Worm (Caenorhabditis elegans): ENCODE data around the gene Y75B8A.23.
A peak's percentile ranks its signal among the peaks of the same experiment; 100 is the strongest.

Gene Y75B8A.23

DNA sequence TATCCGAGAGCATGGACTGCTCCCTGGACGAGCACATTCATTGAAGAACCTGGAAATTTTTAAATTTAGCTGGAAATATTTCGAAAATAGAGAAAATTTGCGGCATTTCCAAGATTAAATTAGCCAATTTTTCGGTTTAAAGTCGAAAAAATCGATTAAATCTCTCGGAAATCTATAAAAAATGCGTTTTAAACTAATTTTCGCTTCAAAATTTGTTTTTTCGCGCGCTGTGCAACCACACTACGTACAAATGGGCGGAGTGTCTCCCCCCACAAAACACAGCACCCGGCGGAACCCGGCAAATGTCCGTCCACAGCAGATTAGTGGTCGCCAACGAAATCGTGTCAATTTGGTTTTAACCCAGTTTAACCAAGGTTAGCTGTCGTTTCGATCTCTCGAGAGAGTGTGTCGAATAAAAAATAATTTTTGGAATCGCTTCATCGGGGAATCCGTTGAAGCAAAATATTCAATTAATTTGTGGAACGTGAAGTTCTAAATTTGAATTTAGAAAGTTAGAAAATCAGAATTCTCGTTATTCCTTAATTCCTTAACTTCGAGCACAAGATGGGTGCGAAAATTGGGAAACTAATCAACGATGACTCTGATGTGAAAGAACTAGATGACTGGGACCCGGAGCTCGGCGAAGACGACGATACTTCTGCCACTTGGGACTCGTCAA is at the start of gene Y75B8A.23, which contains the start of gene tim-1:
Y75B8A.23 (plus strand) TSS at position 547 of the 679 bp plus-strand sequence.
tim-1 (minus strand) TSS at position 51 of the 679 bp plus-strand sequence.
- no peak for TF ChIP-seq flh-1 (GFP tag; optimal IDR thresholded peaks at IDR 0.05)
- no peak for TF ChIP-seq nhr-76 (tag; optimal IDR thresholded peaks at IDR 0.05)
- peak; percentile 90 for TF ChIP-seq lin-13 (tag; optimal IDR thresholded peaks at IDR 0.05)
- peak; percentile 44 for TF ChIP-seq ham-2 (GFP tag; optimal IDR thresholded peaks at IDR 0.05)
- peak; percentile 93 for TF ChIP-seq mep-1 (tag; optimal IDR thresholded peaks at IDR 0.05)
- TF ChIP-seq ceh-43 (GFP tag; optimal IDR thresholded peaks at IDR 0.05), result peak; percentile 24
- no peak for TF ChIP-seq mab-5 (tag; optimal IDR thresholded peaks at IDR 0.05)
- peak; percentile 55 for TF ChIP-seq mls-2 (tag; optimal IDR thresholded peaks at IDR 0.05)
- peak; percentile 25 for TF ChIP-seq sem-2 (GFP tag; optimal IDR thresholded peaks at IDR 0.05)
- TF ChIP-seq unc-62 (GFP tag; optimal IDR thresholded peaks at IDR 0.05), result peak; percentile 59
- peak; percentile 36 for TF ChIP-seq unc-120 (tag; optimal IDR thresholded peaks at IDR 0.05; ENCODE audit: poor library complexity, severe bottlenecking)
- TF ChIP-seq drap-1 (GFP tag; optimal IDR thresholded peaks at IDR 0.05), result peak; percentile 76
- TF ChIP-seq cnd-1 (tag; optimal IDR thresholded peaks at IDR 0.05), result peak; percentile 68
- no peak for TF ChIP-seq lin-32 (GFP tag; optimal IDR thresholded peaks at IDR 0.05)
- TF ChIP-seq ceh-39 (tag; optimal IDR thresholded peaks at IDR 0.05), result peak; percentile 87
- TF ChIP-seq sptf-1 (tag; optimal IDR thresholded peaks at IDR 0.05), result peak; percentile 63
- TF ChIP-seq tbx-8 (GFP tag; optimal IDR thresholded peaks at IDR 0.05), result peak; percentile 60
- peak; percentile 28 for TF ChIP-seq nhr-12 (tag; optimal IDR thresholded peaks at IDR 0.05)
- TF ChIP-seq nhr-237 (tag; optimal IDR thresholded peaks at IDR 0.05), result peak; percentile 85
- TF ChIP-seq lsy-2 (tag; optimal IDR thresholded peaks at IDR 0.05), result peak; percentile 66
- TF ChIP-seq ces-1 (GFP tag; optimal IDR thresholded peaks at IDR 0.05), result peak; percentile 92
- no peak for TF ChIP-seq nhr-28 (tag; optimal IDR thresholded peaks at IDR 0.05)
- TF ChIP-seq ceh-83 (GFP tag; optimal IDR thresholded peaks at IDR 0.05), result peak; percentile 69
- TF ChIP-seq hlh-1 (tag; optimal IDR thresholded peaks at IDR 0.05), result peak; percentile 22
- TF ChIP-seq M03D4.4 (tag; optimal IDR thresholded peaks at IDR 0.05), result peak; percentile 49
- peak; percentile 69 for TF ChIP-seq elt-3 (tag; optimal IDR thresholded peaks at IDR 0.05)
- TF ChIP-seq bed-3 (GFP tag; optimal IDR thresholded peaks at IDR 0.05), result no peak
- TF ChIP-seq pha-4 (tag; optimal IDR thresholded peaks at IDR 0.05), result peak; percentile 76
- no peak for TF ChIP-seq zip-8 (tag; optimal IDR thresholded peaks at IDR 0.05)
- peak; percentile 16 for TF ChIP-seq nhr-2 (tag; optimal IDR thresholded peaks at IDR 0.05)

DNA sequence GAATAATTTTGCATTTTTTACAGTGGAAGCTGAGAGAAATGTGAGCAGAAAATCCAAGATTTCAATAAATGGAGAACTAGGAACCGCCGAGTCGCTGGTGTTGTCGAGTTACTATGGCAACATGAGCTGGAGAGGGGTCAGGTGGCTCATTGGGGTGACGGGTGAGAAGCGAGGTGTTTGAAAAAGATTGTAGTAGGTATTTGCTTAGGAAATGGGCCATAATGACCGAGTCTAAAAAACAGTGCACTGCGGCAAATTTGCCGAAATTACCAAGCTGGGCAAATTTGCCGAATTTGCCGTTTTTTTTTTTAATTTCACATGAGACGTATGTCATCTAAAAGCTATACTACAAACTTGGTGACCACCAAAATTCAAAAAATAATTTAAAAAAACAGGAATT is 48.0 kb upstream of the Y75B8A.23 start, which contains the start of gene osm-12:
osm-12 (minus strand) TSS at position 101 of the 400 bp plus-strand sequence.
- TF ChIP-seq mep-1 (tag; optimal IDR thresholded peaks at IDR 0.05), result no peak
- no peak for TF ChIP-seq sem-2 (GFP tag; optimal IDR thresholded peaks at IDR 0.05)
- TF ChIP-seq nhr-76 (tag; optimal IDR thresholded peaks at IDR 0.05), result no peak
- no peak for TF ChIP-seq tbx-8 (GFP tag; optimal IDR thresholded peaks at IDR 0.05)

DNA sequence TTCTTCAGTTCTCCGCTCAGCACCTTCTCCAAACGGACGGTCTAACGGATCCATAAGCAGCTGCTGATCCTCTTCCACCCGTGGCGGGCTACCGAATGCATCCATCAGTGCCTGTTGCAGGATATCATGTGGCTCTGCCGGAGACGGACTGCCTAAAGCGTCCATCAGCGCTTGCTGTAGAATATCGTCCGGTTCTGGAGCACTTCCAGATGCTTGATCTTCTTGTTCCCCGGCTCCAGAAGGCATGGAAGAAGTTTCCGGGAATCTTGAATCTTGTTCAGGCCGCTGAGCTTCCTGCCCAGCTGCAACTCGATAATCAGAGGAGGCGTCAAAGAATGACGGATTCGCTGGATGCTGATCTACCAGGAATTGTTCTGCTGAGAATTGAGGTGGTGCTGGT is 45.2 kb upstream of the Y75B8A.23 start:
- TF ChIP-seq unc-39 (tag; optimal IDR thresholded peaks at IDR 0.05) (no peak), unc-120 (tag; optimal IDR thresholded peaks at IDR 0.05; ENCODE audit: poor library complexity, severe bottlenecking) (no peak), ztf-11 (tag; optimal IDR thresholded peaks at IDR 0.05) (no peak), mls-2 (tag; optimal IDR thresholded peaks at IDR 0.05) (no peak), lin-13 (tag; optimal IDR thresholded peaks at IDR 0.05) (no peak), snpc-4 (tag; optimal IDR thresholded peaks at IDR 0.05) (no peak), blmp-1 (tag; optimal IDR thresholded peaks at IDR 0.05) (no peak), mep-1 (tag; optimal IDR thresholded peaks at IDR 0.05) (no peak)

DNA sequence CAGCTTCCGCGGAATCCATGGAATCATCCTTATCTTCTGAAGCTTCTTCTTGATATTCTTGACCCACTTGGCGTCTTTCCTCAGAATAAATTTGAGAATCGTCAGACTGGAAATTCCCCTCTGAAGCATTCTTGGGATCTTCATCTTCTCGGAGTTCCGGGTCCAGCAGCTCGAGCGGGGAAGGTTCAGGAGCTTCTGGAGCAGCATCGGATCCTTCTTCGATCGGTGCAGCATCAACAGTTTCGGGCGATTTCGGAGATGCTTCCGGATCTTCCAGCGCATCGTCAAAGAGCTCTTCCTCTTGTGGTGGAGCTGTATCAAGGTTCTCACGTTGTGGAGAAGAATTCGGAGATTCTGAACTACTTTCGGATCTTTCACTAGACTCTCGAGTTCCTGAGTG is 42.9 kb upstream of the Y75B8A.23 start:
- TF ChIP-seq snpc-4 (tag; optimal IDR thresholded peaks at IDR 0.05) (no peak), hlh-1 (tag; optimal IDR thresholded peaks at IDR 0.05) (no peak), nhr-12 (tag; optimal IDR thresholded peaks at IDR 0.05) (no peak), sem-2 (GFP tag; optimal IDR thresholded peaks at IDR 0.05) (no peak), lin-32 (GFP tag; optimal IDR thresholded peaks at IDR 0.05) (no peak), cnd-1 (tag; optimal IDR thresholded peaks at IDR 0.05) (no peak), mep-1 (tag; optimal IDR thresholded peaks at IDR 0.05) (no peak), ceh-43 (GFP tag; optimal IDR thresholded peaks at IDR 0.05) (no peak), nhr-28 (tag; optimal IDR thresholded peaks at IDR 0.05) (no peak), M03D4.4 (tag; optimal IDR thresholded peaks at IDR 0.05) (no peak), bed-3 (GFP tag; optimal IDR thresholded peaks at IDR 0.05) (no peak), zip-8 (tag; optimal IDR thresholded peaks at IDR 0.05) (no peak), ztf-11 (tag; optimal IDR thresholded peaks at IDR 0.05) (no peak), unc-120 (tag; optimal IDR thresholded peaks at IDR 0.05; ENCODE audit: poor library complexity, severe bottlenecking) (no peak), lsy-2 (tag; optimal IDR thresholded peaks at IDR 0.05) (no peak), nhr-76 (tag; optimal IDR thresholded peaks at IDR 0.05) (no peak), tbx-8 (GFP tag; optimal IDR thresholded peaks at IDR 0.05) (no peak), elt-1 (tag; optimal IDR thresholded peaks at IDR 0.05; ENCODE audit: borderline replicate concordance, insufficient read depth) (no peak)
